Worm (Caenorhabditis elegans) whole organism, L4 larva: ENCODE data around the gene F42C5.5.

ENCODE experiments used
- F26F4.8 ChIP-seq: fragments of 200-800 bp; sonication (Bioruptor generic); conservative IDR thresholded peaks from 2 replicates; pipeline ENCODE4 v1.3.6; 2022; ENCODE audit warnings: missing genetic modification characterization, missing compliant biosample characterization
- F37D6.2 ChIP-seq: sonication (generic microtip); optimal IDR thresholded peaks from 2 replicates; lab custom pipeline; 2016; ENCODE audit warnings: mild to moderate bottlenecking, missing genetic modification characterization, missing compliant biosample characterization
- F49E8.2 ChIP-seq: sonication (generic microtip); optimal IDR thresholded peaks from 2 replicates; lab custom pipeline; 2016; ENCODE audit warnings: missing compliant biosample characterization, mild to moderate bottlenecking, missing genetic modification characterization, borderline replicate concordance
- R02D3.7 ChIP-seq: fragments of 150-350 bp; sonication (generic microtip); optimal IDR thresholded peaks from 3 replicates; lab custom pipeline; 2014; ENCODE audit warnings: missing biosample characterization, missing genetic modification characterization
- T26A8.4 ChIP-seq: fragments of 200-800 bp; sonication (Bioruptor generic); IDR thresholded peaks from 2 replicates; pipeline ENCODE4 v1.3.6; 2022; ENCODE audit warnings: missing genetic modification characterization, missing compliant biosample characterization
- Y5F2A.4 ChIP-seq: fragments of 200-800 bp; sonication (Bioruptor generic); optimal IDR thresholded peaks from 2 replicates; lab custom pipeline; 2018; ENCODE audit warnings: mild to moderate bottlenecking, missing genetic modification characterization, missing compliant biosample characterization
- Y75B8A.6 ChIP-seq: fragments of 200-800 bp; sonication (Bioruptor generic); IDR thresholded peaks from 2 replicates; pipeline ENCODE4 v1.3.6; 2022; ENCODE audit warnings: missing genetic modification reagents, missing genetic modification characterization, missing compliant biosample characterization
- ZK337.2 ChIP-seq: fragments of 200-800 bp; sonication (Bioruptor generic); IDR thresholded peaks from 2 replicates; pipeline ENCODE4 v1.3.6; 2022; ENCODE audit warnings: missing genetic modification reagents, missing genetic modification characterization, missing compliant biosample characterization
- aha-1 ChIP-seq: fragments of 150-350 bp; peaks from one replicate; lab custom pipeline; 2014; ENCODE audit warnings: missing biosample characterization, missing genetic modification characterization
- aly-2 ChIP-seq: sonication (generic microtip); optimal IDR thresholded peaks from 2 replicates; lab custom pipeline; 2018; ENCODE audit warnings: missing biosample characterization, missing genetic modification characterization
- attf-4 ChIP-seq: sonication (generic microtip); optimal IDR thresholded peaks from 3 replicates; lab custom pipeline; 2017; ENCODE audit warnings: missing biosample characterization, missing genetic modification characterization
- ceh-28 ChIP-seq: fragments of 150-350 bp; optimal IDR thresholded peaks from 2 replicates; lab custom pipeline; 2014; ENCODE audit warnings: missing biosample characterization, missing genetic modification reagents, missing genetic modification characterization
- ceh-44 ChIP-seq: fragments of 200-800 bp; sonication (Bioruptor generic); IDR thresholded peaks from 2 replicates; pipeline ENCODE4 v1.3.6; 2022; ENCODE audit warnings: missing genetic modification reagents, missing genetic modification characterization, missing compliant biosample characterization
- ceh-82 ChIP-seq: sonication (generic microtip); optimal IDR thresholded peaks from 2 replicates; lab custom pipeline; 2017; ENCODE audit warnings: missing biosample characterization, missing genetic modification characterization
- cey-2 ChIP-seq: sonication (generic microtip); optimal IDR thresholded peaks from 3 replicates; lab custom pipeline; 2017; ENCODE audit warnings: missing genetic modification characterization, mild to moderate bottlenecking, missing compliant biosample characterization, antibody characterized with exemption, borderline replicate concordance; ENCODE audit not compliant: insufficient read depth
- ctbp-1 ChIP-seq: fragments of 200-800 bp; sonication (Bioruptor generic); IDR thresholded peaks from 2 replicates; pipeline ENCODE4 v1.3.6; 2022; ENCODE audit warnings: missing genetic modification reagents, missing genetic modification characterization, missing compliant biosample characterization
- daf-12 ChIP-seq: fragments of 150-350 bp; optimal IDR thresholded peaks from 2 replicates; lab custom pipeline; 2014; ENCODE audit warnings: missing biosample characterization, missing genetic modification reagents, missing genetic modification characterization
- daf-19 ChIP-seq: fragments of 200-800 bp; sonication (Bioruptor generic); conservative IDR thresholded peaks from 2 replicates; pipeline ENCODE4 v1.3.6; 2022; ENCODE audit warnings: missing genetic modification characterization, missing compliant biosample characterization
- dmd-8 ChIP-seq: fragments of 200-800 bp; sonication (Bioruptor generic); IDR thresholded peaks from 2 replicates; pipeline ENCODE4 v1.3.6; 2022; ENCODE audit warnings: missing genetic modification characterization, missing compliant biosample characterization
- dpl-1 ChIP-seq: fragments of 150-350 bp; optimal IDR thresholded peaks from 2 replicates; lab custom pipeline; 2014; ENCODE audit warnings: missing biosample characterization, missing genetic modification reagents, missing genetic modification characterization
- fkh-10 ChIP-seq: fragments of 150-350 bp; optimal IDR thresholded peaks from 2 replicates; lab custom pipeline; 2014; ENCODE audit warnings: missing biosample characterization, missing genetic modification reagents, missing genetic modification characterization
- fos-1 ChIP-seq: fragments of 150-350 bp; optimal IDR thresholded peaks from 2 replicates; lab custom pipeline; 2014; ENCODE audit warnings: missing biosample characterization, missing genetic modification characterization
- hlh-30 ChIP-seq: sonication (generic microtip); optimal IDR thresholded peaks from 2 replicates; lab custom pipeline; 2017; ENCODE audit warnings: antibody characterized with exemption, mild to moderate bottlenecking, missing genetic modification characterization, missing compliant biosample characterization; ENCODE audit not compliant: insufficient read depth
- lim-7 ChIP-seq: fragments of 200-800 bp; sonication (Bioruptor generic); IDR thresholded peaks from 2 replicates; pipeline ENCODE4 v1.3.6; 2022; ENCODE audit warnings: missing genetic modification characterization, missing compliant biosample characterization
- lin-1 ChIP-seq: fragments of 200-800 bp; sonication (Bioruptor generic); IDR thresholded peaks from 2 replicates; pipeline ENCODE4 v1.3.6; 2022; ENCODE audit warnings: missing genetic modification reagents, missing genetic modification characterization, missing compliant biosample characterization
- lin-15B ChIP-seq: fragments of 150-350 bp; sonication (generic microtip); optimal IDR thresholded peaks from 3 replicates; lab custom pipeline; 2014; ENCODE audit warnings: missing biosample characterization, missing genetic modification characterization
- lin-29 ChIP-seq: fragments of 200-800 bp; sonication (Bioruptor generic); IDR thresholded peaks from 2 replicates; pipeline ENCODE4 v1.3.6; 2022; ENCODE audit warnings: missing genetic modification reagents, missing genetic modification characterization, missing compliant biosample characterization
- lin-38 ChIP-seq: fragments of 200-800 bp; sonication (Bioruptor generic); IDR thresholded peaks from 2 replicates; pipeline ENCODE4 v1.3.6; 2022; ENCODE audit warnings: missing genetic modification reagents, missing genetic modification characterization, missing compliant biosample characterization
- lin-39 ChIP-seq: fragments of 150-350 bp; optimal IDR thresholded peaks from 2 replicates; lab custom pipeline; 2014; ENCODE audit warnings: missing biosample characterization, missing genetic modification reagents, missing genetic modification characterization
- lsy-2 ChIP-seq, 2 experiments: fragments of 150-350 bp in 1 of 2; sonication (generic microtip) in 1 of 2; optimal IDR thresholded peaks; 2 replicates each; lab custom pipeline; 2014 to 2017; ENCODE audit warnings: missing biosample characterization in 2 of 2, missing genetic modification characterization in 2 of 2
- mdl-1 ChIP-seq, 2 experiments: fragments of 150-350 bp in 1 of 2; sonication (generic microtip) in 1 of 2; optimal IDR thresholded peaks; 2 replicates each; lab custom pipeline; 2014 to 2017; ENCODE audit warnings: missing biosample characterization in 2 of 2, missing genetic modification characterization in 2 of 2
- mes-2 ChIP-seq: sonication (generic microtip); optimal IDR thresholded peaks from 2 replicates; lab custom pipeline; 2016; ENCODE audit warnings: missing genotype, mild to moderate bottlenecking, missing genetic modification characterization, missing compliant biosample characterization; ENCODE audit not compliant: poor library complexity, severe bottlenecking
- mxl-3 ChIP-seq: fragments of 200-800 bp; sonication (Bioruptor generic); optimal IDR thresholded peaks from 2 replicates; lab custom pipeline; 2018; ENCODE audit warnings: mild to moderate bottlenecking, missing genetic modification characterization, missing compliant biosample characterization
- nhr-10 ChIP-seq: fragments of 150-350 bp; optimal IDR thresholded peaks from 2 replicates; lab custom pipeline; 2014; ENCODE audit warnings: missing biosample characterization, missing genetic modification characterization
- nhr-102 ChIP-seq: sonication (generic microtip); optimal IDR thresholded peaks from 2 replicates; lab custom pipeline; 2016; ENCODE audit warnings: mild to moderate bottlenecking, missing genetic modification characterization, moderate library complexity, missing compliant biosample characterization
- nhr-28 ChIP-seq: fragments of 150-350 bp; optimal IDR thresholded peaks from 2 replicates; lab custom pipeline; 2014; ENCODE audit warnings: missing biosample characterization, missing genetic modification characterization
- nhr-42 ChIP-seq: fragments of 200-800 bp; sonication (Bioruptor generic); IDR thresholded peaks from 2 replicates; pipeline ENCODE4 v1.3.6; 2022; ENCODE audit warnings: missing genetic modification characterization, missing compliant biosample characterization
- nhr-48 ChIP-seq: sonication (generic microtip); optimal IDR thresholded peaks from 2 replicates; lab custom pipeline; 2016; ENCODE audit warnings: mild to moderate bottlenecking, missing genetic modification characterization, missing compliant biosample characterization
- nhr-76 ChIP-seq: fragments of 150-350 bp; optimal IDR thresholded peaks from 2 replicates; lab custom pipeline; 2014; ENCODE audit warnings: missing biosample characterization, missing genetic modification characterization
- php-3 ChIP-seq: fragments of 200-800 bp; sonication (Bioruptor generic); IDR thresholded peaks from 2 replicates; pipeline ENCODE4 v1.3.6; 2022; ENCODE audit warnings: missing genetic modification reagents, missing genetic modification characterization, missing compliant biosample characterization
- rbr-2 ChIP-seq: sonication (generic microtip); optimal IDR thresholded peaks from 2 replicates; lab custom pipeline; 2016; ENCODE audit warnings: missing genotype, missing genetic modification characterization, missing compliant biosample characterization
- saeg-2 ChIP-seq: fragments of 200-800 bp; sonication (Bioruptor generic); IDR thresholded peaks from 2 replicates; pipeline ENCODE4 v1.3.6; 2022; ENCODE audit warnings: missing genetic modification reagents, missing genetic modification characterization, missing compliant biosample characterization
- sdz-12 ChIP-seq: fragments of 200-800 bp; sonication (Bioruptor generic); optimal IDR thresholded peaks from 2 replicates; lab custom pipeline; 2018; ENCODE audit warnings: mild to moderate bottlenecking, missing genetic modification characterization, missing compliant biosample characterization
- set-16 ChIP-seq: fragments of 200-800 bp; sonication (Bioruptor generic); IDR thresholded peaks from 2 replicates; pipeline ENCODE4 v1.3.6; 2022; ENCODE audit warnings: missing genetic modification reagents, missing genetic modification characterization, missing compliant biosample characterization
- snpc-1.2 ChIP-seq: fragments of 200-800 bp; sonication (Bioruptor generic); IDR thresholded peaks from 2 replicates; pipeline ENCODE4 v1.3.6; 2022; ENCODE audit warnings: missing genetic modification reagents, missing genetic modification characterization, missing compliant biosample characterization
- snpc-4 ChIP-seq: fragments of 150-350 bp; optimal IDR thresholded peaks from 2 replicates; lab custom pipeline; 2014; ENCODE audit warnings: missing biosample characterization, missing genetic modification characterization
- tag-97 ChIP-seq: fragments of 200-800 bp; sonication (Bioruptor generic); IDR thresholded peaks from 2 replicates; pipeline ENCODE4 v1.3.6; 2022; ENCODE audit warnings: missing genetic modification characterization, missing compliant biosample characterization
- unc-39 ChIP-seq: sonication (generic microtip); optimal IDR thresholded peaks from 2 replicates; lab custom pipeline; 2017; ENCODE audit warnings: missing biosample characterization, missing genetic modification characterization
- zag-1 ChIP-seq: fragments of 150-350 bp; optimal IDR thresholded peaks from 2 replicates; lab custom pipeline; 2014; ENCODE audit warnings: missing biosample characterization, missing genetic modification characterization
- zfp-3 ChIP-seq: fragments of 200-800 bp; sonication (Bioruptor generic); conservative IDR thresholded peaks from 2 replicates; pipeline ENCODE4 v1.3.6; 2022; ENCODE audit warnings: missing genetic modification reagents, missing genetic modification characterization, missing compliant biosample characterization
- zip-11 ChIP-seq: fragments of 200-800 bp; sonication (Bioruptor generic); IDR thresholded peaks from 2 replicates; pipeline ENCODE4 v1.3.6; 2022; ENCODE audit warnings: missing genetic modification characterization, missing compliant biosample characterization
- zip-2 ChIP-seq: fragments of 150-350 bp; optimal IDR thresholded peaks from 2 replicates; lab custom pipeline; 2014; ENCODE audit warnings: missing biosample characterization, missing genetic modification characterization

Gene F42C5.5

DNA sequence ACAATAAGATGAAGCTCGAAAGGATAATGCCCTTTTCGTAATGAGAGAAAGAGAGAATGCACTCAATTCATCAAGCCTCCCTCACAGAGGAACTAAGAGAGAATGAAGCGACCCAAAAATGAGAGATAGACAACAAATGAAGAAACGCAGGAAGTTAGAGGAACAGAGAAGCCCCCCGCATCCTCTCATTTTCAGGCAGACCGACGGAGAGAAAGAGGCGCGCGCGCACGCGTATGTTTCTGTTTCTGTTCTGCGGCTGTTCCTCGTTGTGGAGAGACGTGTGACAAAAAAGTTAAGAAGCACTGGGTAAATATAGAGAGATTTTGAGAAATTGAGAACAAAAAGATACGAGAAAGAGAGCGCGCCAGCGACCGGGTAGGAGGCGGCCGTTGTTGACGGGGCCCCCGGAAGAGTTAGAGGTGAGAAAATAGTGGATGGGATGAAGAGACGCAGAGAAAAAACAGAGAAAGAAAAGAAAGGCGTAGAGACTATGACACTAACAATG, 26.0 kb upstream of the F42C5.5 start (continued):
- TF ChIP-seq nhr-28 (tag; lab: Kevin White, UChicago): peak; percentile 88
- no peak for TF ChIP-seq ZK337.2 (GFP tag; lab: Robert Waterston, UW)
- no peak for TF ChIP-seq zfp-3
- no peak for TF ChIP-seq daf-12 (tag; lab: Kevin White, UChicago)
- no peak for TF ChIP-seq fos-1 (tag; lab: Kevin White, UChicago)
- peak; percentile 29 for TF ChIP-seq cey-2 (tag; lab: Kevin White, UChicago)
- no peak for TF ChIP-seq F49E8.2 (tag; lab: Kevin White, UChicago)
- TF ChIP-seq F26F4.8 (GFP tag; lab: Robert Waterston, UW): no peak
- no peak for TF ChIP-seq zag-1 (tag; lab: Kevin White, UChicago)
- TF ChIP-seq snpc-4 (tag; lab: Kevin White, UChicago): no peak
- TF ChIP-seq R02D3.7 (tag; lab: Kevin White, UChicago): no peak
- TF ChIP-seq Y75B8A.6: no peak
- TF ChIP-seq dpl-1 (GFP tag; lab: Kevin White, UChicago): peak; percentile 52
- no peak for TF ChIP-seq unc-39 (tag; lab: Kevin White, UChicago)
- no peak for TF ChIP-seq daf-19 (GFP tag; lab: Robert Waterston, UW)
- TF ChIP-seq saeg-2: 0 out of 2 replicates have a peak, but pooled peaks have one; percentile 22
- TF ChIP-seq nhr-76 (tag; lab: Kevin White, UChicago): no peak
- TF ChIP-seq T26A8.4 (GFP tag; lab: Robert Waterston, UW): peak; percentile 77
- TF ChIP-seq ceh-82 (tag; lab: Kevin White, UChicago): no peak
- TF ChIP-seq php-3 (GFP tag; lab: Robert Waterston, UW): no peak
- TF ChIP-seq Y5F2A.4 (GFP tag; lab: Kevin White, UChicago): no peak
- TF ChIP-seq tag-97 (GFP tag; lab: Robert Waterston, UW): no peak
- no peak for TF ChIP-seq sdz-12 (GFP tag; lab: Kevin White, UChicago)
- TF ChIP-seq lsy-2 (tag; optimal IDR thresholded peaks at IDR 0.05; lab: Kevin White, UChicago): peak; percentile 40 to 74
- no peak for TF ChIP-seq lin-39 (tag; lab: Kevin White, UChicago)
- TF ChIP-seq nhr-48: peak; percentile 87
- no peak for TF ChIP-seq lin-15B
- TF ChIP-seq ceh-44: no peak
- peak; percentile 24 for TF ChIP-seq nhr-102
- TF ChIP-seq F37D6.2 (tag; lab: Kevin White, UChicago): peak; percentile 52
- TF ChIP-seq attf-4 (tag; lab: Kevin White, UChicago): no peak
- TF ChIP-seq lin-29 (GFP tag; lab: Robert Waterston, UW): no peak
- TF ChIP-seq snpc-1.2: no peak
- no peak for TF ChIP-seq zip-2 (tag; lab: Kevin White, UChicago)
- TF ChIP-seq dmd-8 (GFP tag; lab: Robert Waterston, UW): no peak
- TF ChIP-seq aha-1 (tag; lab: Kevin White, UChicago): peak; percentile 99
- TF ChIP-seq zip-11 (GFP tag; lab: Robert Waterston, UW): no peak
- peak; percentile 44 for TF ChIP-seq mes-2
- peak; percentile 91 for TF ChIP-seq rbr-2 (tag; lab: Kevin White, UChicago)
- no peak for TF ChIP-seq ceh-28 (tag; lab: Kevin White, UChicago)
- TF ChIP-seq mxl-3: peak; percentile 95
- TF ChIP-seq set-16 (GFP tag; lab: Robert Waterston, UW): peak; percentile 82
- TF ChIP-seq aly-2 (tag; lab: Kevin White, UChicago): no peak
- TF ChIP-seq mdl-1 (tag; optimal IDR thresholded peaks at IDR 0.05; lab: Kevin White, UChicago): peak; percentile 92 to 96
- TF ChIP-seq lin-1 (GFP tag; lab: Robert Waterston, UW): peak; percentile 53; the same call in 1 of the 2 replicates
- TF ChIP-seq ctbp-1: peak; percentile 89
- TF ChIP-seq hlh-30: peak; percentile 94
- TF ChIP-seq lim-7 (GFP tag; lab: Robert Waterston, UW): no peak
- no peak for TF ChIP-seq nhr-10
- no peak for TF ChIP-seq nhr-42
- TF ChIP-seq fkh-10 (GFP tag; lab: Kevin White, UChicago): peak; percentile 81
- no peak for TF ChIP-seq lin-38 (GFP tag; lab: Robert Waterston, UW)
